Worm (Caenorhabditis elegans) whole organism, L3 larva: ENCODE measurements around the gene tag-244.

Source experiments
- R02D3.7 ChIP-seq: fragments of 150-350 bp; optimal IDR thresholded peaks from 2 replicates; lab custom pipeline; 2014; ENCODE audit warnings: missing biosample characterization, missing genetic modification characterization
- ZK546.5 ChIP-seq: sonication (generic microtip); optimal IDR thresholded peaks from 2 replicates; lab custom pipeline; 2017; ENCODE audit warnings: missing biosample characterization, missing genetic modification characterization
- aly-2 ChIP-seq: fragments of 150-350 bp; optimal IDR thresholded peaks from 2 replicates; lab custom pipeline; 2014; ENCODE audit warnings: missing biosample characterization, missing genetic modification characterization
- ama-1 ChIP-seq: fragments of 150-350 bp; optimal IDR thresholded peaks from 2 replicates; lab custom pipeline; 2018
- ceh-16 ChIP-seq: sonication (generic microtip); optimal IDR thresholded peaks from 2 replicates; lab custom pipeline; 2017; ENCODE audit warnings: missing biosample characterization, missing genetic modification characterization
- ceh-28 ChIP-seq: fragments of 150-350 bp; optimal IDR thresholded peaks from 2 replicates; lab custom pipeline; 2014; ENCODE audit warnings: missing biosample characterization, missing genetic modification reagents, missing genetic modification characterization
- ceh-82 ChIP-seq: fragments of 150-350 bp; optimal IDR thresholded peaks from 2 replicates; lab custom pipeline; 2014; ENCODE audit warnings: missing biosample characterization, missing genetic modification characterization
- ceh-9 ChIP-seq: sonication (generic microtip); optimal IDR thresholded peaks from 2 replicates; lab custom pipeline; 2018; ENCODE audit warnings: missing biosample characterization, missing genetic modification characterization
- egl-27 ChIP-seq: sonication (generic microtip); optimal IDR thresholded peaks from 4 replicates; lab custom pipeline; 2017; ENCODE audit warnings: missing biosample characterization, missing genetic modification reagents, missing genetic modification characterization
- elt-1 ChIP-seq: fragments of 150-350 bp; optimal IDR thresholded peaks from 2 replicates; lab custom pipeline; 2014; ENCODE audit warnings: missing biosample characterization, missing genetic modification characterization
- elt-2 ChIP-seq: sonication (generic microtip); optimal IDR thresholded peaks from 2 replicates; lab custom pipeline; 2016; ENCODE audit warnings: missing genetic modification reagents, mild to moderate bottlenecking, missing genetic modification characterization, missing compliant biosample characterization
- eor-1 ChIP-seq, 2 experiments: fragments of 150-350 bp; optimal IDR thresholded peaks; 2 replicates each; lab custom pipeline; 2014 to 2018; ENCODE audit warnings: missing biosample characterization in 2 of 2, missing genetic modification characterization in 2 of 2
- fkh-10 ChIP-seq: sonication (generic microtip); optimal IDR thresholded peaks from 2 replicates; lab custom pipeline; 2017; ENCODE audit warnings: missing biosample characterization, missing genetic modification reagents, missing genetic modification characterization
- fkh-2 ChIP-seq: fragments of 150-350 bp; optimal IDR thresholded peaks from 2 replicates; lab custom pipeline; 2014; ENCODE audit warnings: missing biosample characterization, missing genetic modification reagents, missing genetic modification characterization
- hmg-11 ChIP-seq: sonication (generic microtip); optimal IDR thresholded peaks from 2 replicates; lab custom pipeline; 2016; ENCODE audit warnings: missing genetic modification characterization, missing compliant biosample characterization
- jun-1 ChIP-seq: fragments of 150-350 bp; optimal IDR thresholded peaks from 2 replicates; lab custom pipeline; 2014; ENCODE audit warnings: missing biosample characterization, missing genetic modification reagents, missing genetic modification characterization
- lin-15B ChIP-seq: fragments of 150-350 bp; optimal IDR thresholded peaks from 2 replicates; lab custom pipeline; 2014; ENCODE audit warnings: missing biosample characterization, missing genetic modification characterization
- lsy-12 ChIP-seq: sonication (generic microtip); optimal IDR thresholded peaks from 2 replicates; lab custom pipeline; 2016; ENCODE audit warnings: mild to moderate bottlenecking, missing genetic modification characterization, missing compliant biosample characterization
- mml-1 ChIP-seq: fragments of 150-350 bp; sonication (generic microtip); optimal IDR thresholded peaks from 3 replicates; lab custom pipeline; 2014; ENCODE audit warnings: missing biosample characterization, missing genetic modification characterization
- nfya-1 ChIP-seq: sonication (generic microtip); optimal IDR thresholded peaks from 2 replicates; lab custom pipeline; 2017; ENCODE audit warnings: missing genetic modification characterization, mild to moderate bottlenecking, missing compliant biosample characterization, antibody characterized with exemption, moderate library complexity; ENCODE audit not compliant: insufficient read depth
- nhr-12 ChIP-seq: fragments of 150-350 bp; optimal IDR thresholded peaks from 2 replicates; lab custom pipeline; 2014; ENCODE audit warnings: missing biosample characterization, missing genetic modification characterization
- nhr-23 ChIP-seq: fragments of 150-350 bp; optimal IDR thresholded peaks from 2 replicates; lab custom pipeline; 2014; ENCODE audit warnings: missing biosample characterization, missing genetic modification reagents, missing genetic modification characterization
- nhr-237 ChIP-seq: fragments of 150-350 bp; optimal IDR thresholded peaks from 2 replicates; lab custom pipeline; 2014; ENCODE audit warnings: missing biosample characterization, missing genetic modification characterization
- nhr-25 ChIP-seq: sonication (generic microtip); optimal IDR thresholded peaks from 2 replicates; lab custom pipeline; 2017; ENCODE audit warnings: missing biosample characterization, missing genetic modification characterization
- nhr-28 ChIP-seq: fragments of 150-350 bp; optimal IDR thresholded peaks from 2 replicates; lab custom pipeline; 2014; ENCODE audit warnings: missing biosample characterization, missing genetic modification characterization
- nhr-43 ChIP-seq: sonication (generic microtip); optimal IDR thresholded peaks from 2 replicates; lab custom pipeline; 2016; ENCODE audit warnings: mild to moderate bottlenecking, missing genetic modification characterization, missing compliant biosample characterization; ENCODE audit not compliant: poor library complexity, severe bottlenecking
- nhr-67 ChIP-seq: fragments of 150-350 bp; optimal IDR thresholded peaks from 2 replicates; lab custom pipeline; 2014; ENCODE audit warnings: missing biosample characterization, missing genetic modification characterization
- nhr-76 ChIP-seq: fragments of 150-350 bp; sonication (generic microtip); optimal IDR thresholded peaks from 5 replicates; lab custom pipeline; 2014; ENCODE audit warnings: missing biosample characterization, missing genetic modification characterization
- nhr-77 ChIP-seq: fragments of 150-350 bp; optimal IDR thresholded peaks from 2 replicates; lab custom pipeline; 2014; ENCODE audit warnings: missing biosample characterization, missing genetic modification characterization
- pha-4 ChIP-seq: fragments of 150-350 bp; optimal IDR thresholded peaks from 2 replicates; lab custom pipeline; 2014; ENCODE audit warnings: missing biosample characterization, missing genetic modification reagents, missing genetic modification characterization
- pqm-1 ChIP-seq: fragments of 150-350 bp; optimal IDR thresholded peaks from 2 replicates; lab custom pipeline; 2017; ENCODE audit warnings: missing biosample characterization, missing genetic modification characterization, inconsistent platforms
- snpc-4 ChIP-seq: fragments of 150-350 bp; optimal IDR thresholded peaks from 2 replicates; lab custom pipeline; 2014; ENCODE audit warnings: missing biosample characterization, missing genetic modification characterization
- tbx-2 ChIP-seq: sonication (generic microtip); optimal IDR thresholded peaks from 2 replicates; lab custom pipeline; 2016; ENCODE audit warnings: mild to moderate bottlenecking, missing genetic modification characterization, missing compliant biosample characterization
- unc-39 ChIP-seq: sonication (generic microtip); optimal IDR thresholded peaks from 4 replicates; lab custom pipeline; 2017; ENCODE audit warnings: missing biosample characterization, missing genetic modification characterization
- unc-62 ChIP-seq: fragments of 150-350 bp; sonication (generic microtip); optimal IDR thresholded peaks from 4 replicates; lab custom pipeline; 2014; ENCODE audit warnings: missing biosample characterization, missing genetic modification reagents, missing genetic modification characterization
- zag-1 ChIP-seq: fragments of 150-350 bp; optimal IDR thresholded peaks from 2 replicates; lab custom pipeline; 2014; ENCODE audit warnings: missing biosample characterization, missing genetic modification characterization
- ztf-4 ChIP-seq: fragments of 150-350 bp; optimal IDR thresholded peaks from 2 replicates; lab custom pipeline; 2014; ENCODE audit warnings: missing biosample characterization, missing genetic modification characterization

tag-244 gene

ce11 chrIV:1550578-1550977, at the start of gene tag-244:
Gene tag-244, plus strand, starts transcription at chrIV:1550878.
- TF ChIP-seq elt-2, result peak; percentile 19
- TF ChIP-seq hmg-11 (tag; lab: Kevin White, UChicago), result no peak
- no peak for TF ChIP-seq pha-4 (tag; lab: Kevin White, UChicago)
- no peak for TF ChIP-seq snpc-4
- TF ChIP-seq unc-62 (GFP tag; lab: Kevin White, UChicago), result no peak

ce11 chrIV:1510241-1510640, 40.4 kb upstream of the tag-244 start, which contains the start of gene txt-4:
Gene txt-4, plus strand, starts transcription at chrIV:1510564.
- TF ChIP-seq nhr-43 (tag; lab: Kevin White, UChicago) (no peak), fkh-10 (GFP tag; lab: Kevin White, UChicago) (no peak), nhr-77 (no peak), pqm-1 (peak; percentile 29), snpc-4 (no peak), mml-1 (tag; lab: Kevin White, UChicago) (no peak), elt-2 (peak; percentile 73), nhr-12 (tag; lab: Kevin White, UChicago) (no peak), nfya-1 (tag; lab: Kevin White, UChicago) (no peak), egl-27 (tag; lab: Kevin White, UChicago) (no peak), ama-1 (lab: Kevin White, UChicago) (no peak), ZK546.5 (tag; lab: Kevin White, UChicago) (no peak), aly-2 (no peak), eor-1 (tag; optimal IDR thresholded peaks at IDR 0.05; lab: Kevin White, UChicago) (no peak), nhr-25 (tag; lab: Kevin White, UChicago) (no peak), fkh-2 (tag; lab: Kevin White, UChicago) (no peak), ceh-28 (tag; lab: Kevin White, UChicago) (no peak), lin-15B (tag; lab: Kevin White, UChicago) (no peak), elt-1 (tag; lab: Kevin White, UChicago) (no peak), R02D3.7 (tag; lab: Kevin White, UChicago) (no peak), pha-4 (tag; lab: Kevin White, UChicago) (peak; percentile 40), jun-1 (tag; lab: Kevin White, UChicago) (no peak), nhr-67 (tag; lab: Kevin White, UChicago) (no peak), unc-62 (GFP tag; lab: Kevin White, UChicago) (no peak), nhr-237 (tag; lab: Kevin White, UChicago) (no peak)

- no peak for TF ChIP-seq lin-15B (tag; lab: Kevin White, UChicago)
- TF ChIP-seq zag-1 (tag; lab: Kevin White, UChicago), result no peak
- no peak for TF ChIP-seq nhr-23 (tag; lab: Kevin White, UChicago)
- TF ChIP-seq nhr-12 (tag; lab: Kevin White, UChicago), result no peak
- no peak for TF ChIP-seq fkh-2 (tag; lab: Kevin White, UChicago)
- TF ChIP-seq nhr-76 (tag; lab: Kevin White, UChicago), result no peak
- TF ChIP-seq nhr-67 (tag; lab: Kevin White, UChicago), result no peak
- no peak for TF ChIP-seq ceh-28 (tag; lab: Kevin White, UChicago)
- no peak for TF ChIP-seq snpc-4
- TF ChIP-seq tbx-2 (tag; lab: Kevin White, UChicago), result no peak
- no peak for TF ChIP-seq ceh-82 (tag; lab: Kevin White, UChicago)
- no peak for TF ChIP-seq ceh-16 (tag; lab: Kevin White, UChicago)
- no peak for TF ChIP-seq lsy-12 (tag; lab: Kevin White, UChicago)
- TF ChIP-seq unc-39 (tag; lab: Kevin White, UChicago), result no peak
- TF ChIP-seq nhr-25 (tag; lab: Kevin White, UChicago), result no peak
- TF ChIP-seq nhr-77, result no peak
- TF ChIP-seq elt-1 (tag; lab: Kevin White, UChicago), result no peak
- TF ChIP-seq ztf-4, result no peak
- no peak for TF ChIP-seq ceh-9 (tag; lab: Kevin White, UChicago)
Measured at ce11 chrIV:1512944-1513343, 37.7 kb upstream of the tag-244 start.

ce11 chrIV:1514415-1514814, 36.3 kb upstream of the tag-244 start:
- TF ChIP-seq nhr-43 (tag; lab: Kevin White, UChicago) (no peak), ztf-4 (no peak), nhr-28 (tag; lab: Kevin White, UChicago) (no peak)
